Worm (Caenorhabditis elegans) whole organism, dauer: Measurements from ENCODE around the gene K01A6.8.

Experiments
- unc-62 ChIP-seq: sonication (generic microtip); optimal IDR thresholded peaks from 2 replicates; lab custom pipeline; 2017; ENCODE audit warnings: missing biosample characterization, missing genetic modification reagents, missing genetic modification characterization

Gene K01A6.8

ce11 chrIV:11737269-11737668 lies at the start of gene K01A6.8:
Gene K01A6.8, minus strand, starts transcription at chrIV:11737369.
- no peak for TF ChIP-seq unc-62 (GFP tag; lab: Kevin White, UChicago)

ce11 chrIV:11785064-11785840 lies 48.1 kb upstream of the K01A6.8 start:
- no peak for TF ChIP-seq unc-62 (GFP tag; lab: Kevin White, UChicago)

- TF ChIP-seq unc-62 (GFP tag; lab: Kevin White, UChicago) = no peak
Measured at ce11 chrIV:11782846-11783245, 45.7 kb upstream of the K01A6.8 start.

- TF ChIP-seq unc-62 (GFP tag; lab: Kevin White, UChicago) = no peak
Measured at ce11 chrIV:11779028-11779427, 41.9 kb upstream of the K01A6.8 start, which contains the start of gene lpr-2. Gene lpr-2, plus strand, starts transcription at chrIV:11779216.

- no peak for TF ChIP-seq unc-62 (GFP tag; lab: Kevin White, UChicago)
Measured at ce11 chrIV:11776968-11777467, 39.8 kb upstream of the K01A6.8 start.

- no peak for TF ChIP-seq unc-62 (GFP tag; lab: Kevin White, UChicago)
Measured at ce11 chrIV:11773692-11774225, 36.6 kb upstream of the K01A6.8 start, which contains the start of gene lips-5. Gene lips-5, minus strand, starts transcription at chrIV:11773742.

ce11 chrIV:11772119-11772518 lies 35.0 kb upstream of the K01A6.8 start:
- TF ChIP-seq unc-62 (GFP tag; lab: Kevin White, UChicago) = no peak

- TF ChIP-seq unc-62 (GFP tag; lab: Kevin White, UChicago) = no peak
Measured at ce11 chrIV:11771064-11771463, 33.9 kb upstream of the K01A6.8 start.

ce11 chrIV:11769769-11770168 lies 32.6 kb upstream of the K01A6.8 start:
- TF ChIP-seq unc-62 (GFP tag; lab: Kevin White, UChicago) = no peak

- no peak for TF ChIP-seq unc-62 (GFP tag; lab: Kevin White, UChicago)
Measured at ce11 chrIV:11765507-11765906, 28.3 kb upstream of the K01A6.8 start.

- TF ChIP-seq unc-62 (GFP tag; lab: Kevin White, UChicago) = no peak
Measured at ce11 chrIV:11760700-11761459, 23.7 kb upstream of the K01A6.8 start, which contains the start of gene T12A7.2. Gene T12A7.2, minus strand, starts transcription at chrIV:11761111.

- TF ChIP-seq unc-62 (GFP tag; lab: Kevin White, UChicago) = no peak
Measured at ce11 chrIV:11759852-11760251, 22.7 kb upstream of the K01A6.8 start.

ce11 chrIV:11755907-11756306 lies 18.7 kb upstream of the K01A6.8 start, which contains the start of gene T12A7.9:
Gene T12A7.9, minus strand, starts transcription at chrIV:11756007.
- TF ChIP-seq unc-62 (GFP tag; lab: Kevin White, UChicago) = no peak

- TF ChIP-seq unc-62 (GFP tag; lab: Kevin White, UChicago) = no peak
Measured at ce11 chrIV:11755003-11755402, 17.8 kb upstream of the K01A6.8 start, which contains the start of gene T12A7.10. Gene T12A7.10, minus strand, starts transcription at chrIV:11755103.

- TF ChIP-seq unc-62 (GFP tag; lab: Kevin White, UChicago) = no peak
Measured at ce11 chrIV:11754328-11754727, 17.2 kb upstream of the K01A6.8 start, which contains the start of gene scl-18. Gene scl-18, minus strand, starts transcription at chrIV:11754428.

- TF ChIP-seq unc-62 (GFP tag; lab: Kevin White, UChicago) = no peak
Measured at ce11 chrIV:11748852-11749251, 11.7 kb upstream of the K01A6.8 start, which contains the start of gene T12A7.6. Gene T12A7.6, plus strand, starts transcription at chrIV:11749220.
